Worm (Caenorhabditis elegans) whole organism, late embryonic: ENCODE data around the gene srv-16.

ENCODE experiments used
- ama-1 ChIP-seq: fragments of 150-350 bp; optimal IDR thresholded peaks from 2 replicates; lab custom pipeline; 2014
- ceh-14 ChIP-seq: sonication (generic microtip); optimal IDR thresholded peaks from 2 replicates; lab custom pipeline; 2016; ENCODE audit warnings: missing genotype, missing genetic modification characterization, missing compliant biosample characterization
- ceh-24 ChIP-seq: sonication (generic microtip); optimal IDR thresholded peaks from 2 replicates; lab custom pipeline; 2016; ENCODE audit warnings: mild to moderate bottlenecking, missing genetic modification characterization, missing compliant biosample characterization
- ceh-34 ChIP-seq: sonication (generic microtip); optimal IDR thresholded peaks from 2 replicates; lab custom pipeline; 2016; ENCODE audit warnings: mild to moderate bottlenecking, missing genetic modification characterization, missing compliant biosample characterization
- ceh-48 ChIP-seq: sonication (generic microtip); optimal IDR thresholded peaks from 2 replicates; lab custom pipeline; 2016; ENCODE audit warnings: missing genetic modification characterization, inconsistent platforms, missing compliant biosample characterization
- elt-2 ChIP-seq: sonication (generic microtip); optimal IDR thresholded peaks from 2 replicates; lab custom pipeline; 2016; ENCODE audit warnings: missing genetic modification reagents, missing genetic modification characterization, missing compliant biosample characterization
- fkh-10 ChIP-seq: fragments of 150-350 bp; optimal IDR thresholded peaks from 2 replicates; lab custom pipeline; 2014; ENCODE audit warnings: missing biosample characterization, missing genetic modification reagents, missing genetic modification characterization
- nhr-232 ChIP-seq: sonication (generic microtip); optimal IDR thresholded peaks from 2 replicates; lab custom pipeline; 2016; ENCODE audit warnings: missing genetic modification characterization, missing compliant biosample characterization
- npax-4 ChIP-seq: sonication (generic microtip); optimal IDR thresholded peaks from 2 replicates; lab custom pipeline; 2016; ENCODE audit warnings: missing genetic modification characterization, missing compliant biosample characterization
- odd-2 ChIP-seq: sonication (generic microtip); optimal IDR thresholded peaks from 2 replicates; lab custom pipeline; 2017; ENCODE audit warnings: antibody characterized with exemption, mild to moderate bottlenecking, missing genetic modification characterization, missing compliant biosample characterization
- pag-3 ChIP-seq: sonication (generic microtip); optimal IDR thresholded peaks from 2 replicates; lab custom pipeline; 2016; ENCODE audit warnings: missing compliant biosample characterization, missing genetic modification characterization, borderline replicate concordance
- pqm-1 ChIP-seq: sonication (generic microtip); optimal IDR thresholded peaks from 2 replicates; lab custom pipeline; 2016; ENCODE audit warnings: missing genetic modification characterization, missing compliant biosample characterization
- tbx-2 ChIP-seq: sonication (generic microtip); optimal IDR thresholded peaks from 2 replicates; lab custom pipeline; 2016; ENCODE audit warnings: missing genetic modification characterization, missing compliant biosample characterization

ce11 chrIV:15930694-15931093 is 3.0 kb downstream of the srv-16 start:
- TF ChIP-seq elt-2 (tag; lab: Kevin White, UChicago) (no peak), fkh-10 (no peak), pag-3 (tag; lab: Kevin White, UChicago) (no peak), tbx-2 (no peak), odd-2 (no peak), pqm-1 (tag; lab: Kevin White, UChicago) (no peak), nhr-232 (tag; lab: Kevin White, UChicago) (no peak), ceh-14 (tag; lab: Kevin White, UChicago) (no peak), ceh-48 (tag; lab: Kevin White, UChicago) (no peak), ama-1 (lab: Kevin White, UChicago) (no peak), ceh-34 (tag; lab: Kevin White, UChicago) (no peak), ceh-24 (tag; lab: Kevin White, UChicago) (no peak), npax-4 (no peak)
